Worm (Caenorhabditis elegans): ENCODE data around the gene str-238.

- TF ChIP-seq zag-1 (tag; optimal IDR thresholded peaks at IDR 0.05) (no peak), pha-4 (GFP tag; IDR thresholded peaks at IDR 0.05) (peak; percentile 43; the same call in 1 of the 2 replicates), pha-4 (tag; optimal IDR thresholded peaks at IDR 0.05) (no peak), nhr-237 (tag; optimal IDR thresholded peaks at IDR 0.05) (no peak), lin-1 (GFP tag; IDR thresholded peaks at IDR 0.05) (0 out of 2 replicates have a peak, but pooled peaks have one; percentile 23), ama-1 (optimal IDR thresholded peaks at IDR 0.05) (peak; percentile 95), unc-62 (GFP tag; optimal IDR thresholded peaks at IDR 0.05 in 1 of 2) (no peak), unc-62 (tag; optimal IDR thresholded peaks at IDR 0.05) (no peak)
Observed at ce11 chrV:727484-728351, 37.1 kb upstream of the str-238 start, which contains the start of the genes icl-1 and srh-2.
